Fruit fly (Drosophila melanogaster) whole organism, prepupa: Measurements from ENCODE around the gene bab1.

Source experiments
- Blimp-1 ChIP-seq: fragments of 200-800 bp; sonication (Bioruptor generic); optimal IDR thresholded peaks from 3 replicates; lab custom pipeline; 2017; ENCODE audit warnings: missing biosample characterization, missing genetic modification characterization, mild to moderate bottlenecking, moderate library complexity, missing genetic modification reagents
- CG10669 ChIP-seq: fragments of 200-800 bp; sonication (Bioruptor generic); optimal IDR thresholded peaks from 3 replicates; lab custom pipeline; 2018; ENCODE audit warnings: missing biosample characterization, mild to moderate bottlenecking, missing genetic modification characterization, moderate library complexity
- CG11294 ChIP-seq: fragments of 200-800 bp; sonication (Bioruptor generic); IDR thresholded peaks from 2 replicates; pipeline ENCODE4 v1.3.6; 2022; ENCODE audit warnings: missing biosample characterization, missing genetic modification characterization
- CG11762 ChIP-seq: fragments of 200-800 bp; sonication (Bioruptor generic); optimal IDR thresholded peaks from 3 replicates; lab custom pipeline; 2016; ENCODE audit warnings: missing biosample characterization, missing genetic modification characterization; ENCODE audit not compliant: insufficient read depth
- CG11902 ChIP-seq: fragments of 200-800 bp; sonication (Bioruptor generic); optimal IDR thresholded peaks from 3 replicates; lab custom pipeline; 2016; ENCODE audit warnings: missing biosample characterization, missing genetic modification characterization
- CG1621 ChIP-seq: fragments of 200-800 bp; sonication (Bioruptor generic); optimal IDR thresholded peaks from 3 replicates; lab custom pipeline; 2018; ENCODE audit warnings: missing biosample characterization, mild to moderate bottlenecking, missing genetic modification characterization
- CG16779 ChIP-seq: fragments of 200-800 bp; sonication (Bioruptor generic); optimal IDR thresholded peaks from 3 replicates; lab custom pipeline; 2017; ENCODE audit warnings: missing biosample characterization, mild to moderate bottlenecking, missing genetic modification characterization
- CG31627 ChIP-seq: fragments of 200-800 bp; sonication (Bioruptor generic); optimal IDR thresholded peaks from 3 replicates; lab custom pipeline; 2016; ENCODE audit warnings: missing biosample characterization, missing genetic modification characterization
- CG3919 ChIP-seq: fragments of 200-800 bp; sonication (Bioruptor generic); optimal IDR thresholded peaks from 3 replicates; lab custom pipeline; 2016; ENCODE audit warnings: missing biosample characterization, missing genetic modification characterization
- CG4318 ChIP-seq: fragments of 200-800 bp; sonication (Bioruptor generic); optimal IDR thresholded peaks from 3 replicates; lab custom pipeline; 2017; ENCODE audit warnings: missing biosample characterization, mild to moderate bottlenecking, missing genetic modification characterization
- CG6276 ChIP-seq: fragments of 200-800 bp; sonication (Bioruptor generic); optimal IDR thresholded peaks from 2 replicates; lab custom pipeline; 2017; ENCODE audit warnings: missing biosample characterization, mild to moderate bottlenecking, missing genetic modification characterization
- CG6792 ChIP-seq: fragments of 200-800 bp; sonication (Bioruptor generic); optimal IDR thresholded peaks from 3 replicates; lab custom pipeline; 2016; ENCODE audit warnings: missing biosample characterization, missing genetic modification characterization
- CG6808 ChIP-seq: fragments of 200-800 bp; sonication (Bioruptor generic); optimal IDR thresholded peaks from 3 replicates; lab custom pipeline; 2017; ENCODE audit warnings: missing biosample characterization, missing genetic modification characterization, mild to moderate bottlenecking, moderate library complexity, missing genetic modification reagents
- CG7368 ChIP-seq: fragments of 200-800 bp; sonication (Bioruptor generic); optimal IDR thresholded peaks from 3 replicates; lab custom pipeline; 2016; ENCODE audit warnings: missing biosample characterization, missing genetic modification characterization
- CG8119 ChIP-seq: fragments of 200-800 bp; sonication (Bioruptor generic); IDR thresholded peaks from 3 replicates; pipeline ENCODE4 v1.3.6; 2022; ENCODE audit warnings: missing biosample characterization, missing genetic modification characterization
- CG8319 ChIP-seq: fragments of 200-800 bp; sonication (Bioruptor generic); optimal IDR thresholded peaks from 3 replicates; lab custom pipeline; 2016; ENCODE audit warnings: missing biosample characterization, missing genetic modification characterization
- CG8632 ChIP-seq: fragments of 200-800 bp; sonication (Bioruptor generic); optimal IDR thresholded peaks from 3 replicates; lab custom pipeline; 2016; ENCODE audit warnings: missing biosample characterization, missing genetic modification characterization
- CG9139 ChIP-seq: fragments of 200-800 bp; sonication (Bioruptor generic); optimal IDR thresholded peaks from 3 replicates; lab custom pipeline; 2017; ENCODE audit warnings: missing biosample characterization, mild to moderate bottlenecking, missing genetic modification characterization
- Eip75B ChIP-seq: fragments of 200-800 bp; sonication (Bioruptor generic); optimal IDR thresholded peaks from 3 replicates; lab custom pipeline; 2016; ENCODE audit warnings: missing biosample characterization, missing genetic modification characterization
- Eip78C ChIP-seq: fragments of 200-800 bp; sonication (Bioruptor generic); peaks from one replicate; lab custom pipeline; 2016; ENCODE audit warnings: missing biosample characterization, missing genetic modification characterization
- Eip93F ChIP-seq: fragments of 200-800 bp; sonication (Bioruptor generic); optimal IDR thresholded peaks from 2 replicates; lab custom pipeline; 2016; ENCODE audit warnings: missing biosample characterization, mild to moderate bottlenecking, missing genetic modification characterization
- Ets96B ChIP-seq: fragments of 200-800 bp; optimal IDR thresholded peaks from 2 replicates; lab custom pipeline; 2019; ENCODE audit warnings: missing biosample characterization, mild to moderate bottlenecking, missing genetic modification characterization, moderate library complexity
- Gug ChIP-seq: fragments of 200-800 bp; sonication (Bioruptor generic); IDR thresholded peaks from 2 replicates; pipeline ENCODE4 v1.3.6; 2022; ENCODE audit warnings: missing biosample characterization, missing genetic modification characterization
- Hr38 ChIP-seq: sonication (Bioruptor generic); optimal IDR thresholded peaks from 2 replicates; lab custom pipeline; 2016; ENCODE audit warnings: missing biosample characterization, missing genetic modification characterization
- Hr39 ChIP-seq: fragments of 200-800 bp; sonication (Bioruptor generic); optimal IDR thresholded peaks from 2 replicates; lab custom pipeline; 2016; ENCODE audit warnings: missing biosample characterization, missing genetic modification characterization
- Lpt ChIP-seq: fragments of 200-800 bp; sonication (Bioruptor generic); optimal IDR thresholded peaks from 3 replicates; lab custom pipeline; 2016; ENCODE audit warnings: missing biosample characterization, missing genetic modification characterization
- OdsH ChIP-seq: fragments of 200-800 bp; sonication (Bioruptor generic); optimal IDR thresholded peaks from 3 replicates; lab custom pipeline; 2016; ENCODE audit warnings: missing biosample characterization, missing genetic modification characterization
- Smox ChIP-seq: fragments of 200-800 bp; sonication (Bioruptor generic); optimal IDR thresholded peaks from 3 replicates; lab custom pipeline; 2016; ENCODE audit warnings: missing biosample characterization, missing genetic modification characterization
- Sox102F ChIP-seq: fragments of 200-800 bp; sonication (Bioruptor generic); optimal IDR thresholded peaks from 2 replicates; lab custom pipeline; 2016; ENCODE audit warnings: missing biosample characterization, mild to moderate bottlenecking, missing genetic modification characterization
- Sox14 ChIP-seq: fragments of 200-800 bp; sonication (Bioruptor generic); optimal IDR thresholded peaks from 3 replicates; lab custom pipeline; 2016; ENCODE audit warnings: missing biosample characterization, missing genetic modification characterization
- Sox15 ChIP-seq: fragments of 200-800 bp; sonication (Bioruptor generic); optimal IDR thresholded peaks from 3 replicates; lab custom pipeline; 2016; ENCODE audit warnings: missing biosample characterization, missing genetic modification characterization
- achi ChIP-seq: fragments of 200-800 bp; sonication (Bioruptor generic); optimal IDR thresholded peaks from 3 replicates; lab custom pipeline; 2016; ENCODE audit warnings: missing biosample characterization, missing genetic modification characterization
- acj6 ChIP-seq: fragments of 200-800 bp; sonication (Bioruptor generic); optimal IDR thresholded peaks from 3 replicates; lab custom pipeline; 2016; ENCODE audit warnings: missing biosample characterization, missing genetic modification characterization
- cyc ChIP-seq: fragments of 200-800 bp; sonication (Bioruptor generic); optimal IDR thresholded peaks from 3 replicates; lab custom pipeline; 2016; ENCODE audit warnings: missing biosample characterization, missing genetic modification characterization
- dsx ChIP-seq: fragments of 200-800 bp; optimal IDR thresholded peaks from 3 replicates; lab custom pipeline; 2019; ENCODE audit warnings: missing biosample characterization, mild to moderate bottlenecking, missing genetic modification characterization, moderate library complexity; ENCODE audit not compliant: poor library complexity, severe bottlenecking
- eg ChIP-seq: fragments of 200-800 bp; sonication (Bioruptor generic); IDR thresholded peaks from 3 replicates; pipeline ENCODE4 v1.3.6; 2022; ENCODE audit warnings: missing biosample characterization, missing genetic modification characterization
- fd59A ChIP-seq: fragments of 200-800 bp; sonication (Bioruptor generic); optimal IDR thresholded peaks from 2 replicates; lab custom pipeline; 2017; ENCODE audit warnings: missing biosample characterization, mild to moderate bottlenecking, missing genetic modification characterization, missing genetic modification reagents
- fd85E ChIP-seq: fragments of 200-800 bp; sonication (Bioruptor generic); optimal IDR thresholded peaks from 3 replicates; lab custom pipeline; 2016; ENCODE audit warnings: missing biosample characterization, missing genetic modification characterization
- lz ChIP-seq: fragments of 200-800 bp; sonication (Bioruptor generic); optimal IDR thresholded peaks from 3 replicates; lab custom pipeline; 2016; ENCODE audit warnings: missing biosample characterization, missing genetic modification characterization
- net ChIP-seq: fragments of 200-800 bp; sonication (Bioruptor generic); optimal IDR thresholded peaks from 3 replicates; lab custom pipeline; 2016; ENCODE audit warnings: missing biosample characterization, missing genetic modification characterization
- pdm3 ChIP-seq: fragments of 200-800 bp; sonication (Bioruptor generic); optimal IDR thresholded peaks from 3 replicates; lab custom pipeline; 2016; ENCODE audit warnings: missing biosample characterization, missing genetic modification characterization
- salr ChIP-seq, 2 experiments: fragments of 200-800 bp; sonication (Bioruptor generic); optimal IDR thresholded peaks; 3 replicates each; lab custom pipeline; 2016 to 2018; ENCODE audit warnings: missing biosample characterization in 2 of 2, missing genetic modification characterization in 2 of 2, mild to moderate bottlenecking in 1 of 2
- spab ChIP-seq: fragments of 200-800 bp; sonication (Bioruptor generic); optimal IDR thresholded peaks from 2 replicates; lab custom pipeline; 2017; ENCODE audit warnings: missing biosample characterization, mild to moderate bottlenecking, missing genetic modification characterization, missing genetic modification reagents
- ss ChIP-seq, 2 experiments: fragments of 200-800 bp; sonication (Bioruptor generic); optimal IDR thresholded peaks; 2 replicates in 1 of 2; 3 replicates in 1 of 2; lab custom pipeline; 2017 to 2018; ENCODE audit warnings: mild to moderate bottlenecking in 2 of 2, missing biosample characterization in 2 of 2, missing genetic modification characterization in 2 of 2, moderate library complexity in 1 of 2
- svp ChIP-seq: fragments of 200-800 bp; sonication (Bioruptor generic); peaks from one replicate; lab custom pipeline; 2016; ENCODE audit warnings: missing biosample characterization, missing genetic modification characterization
- topi ChIP-seq: fragments of 200-800 bp; sonication (Bioruptor generic); optimal IDR thresholded peaks from 3 replicates; lab custom pipeline; 2016; ENCODE audit warnings: missing biosample characterization, missing genetic modification characterization

The bab1 gene

dm6 chr3L:1096944-1097911, 3.7 kb downstream of the bab1 start (continued):
- TF ChIP-seq Sox14 (peak; percentile 69), CG11902 (GFP tag; lab: Kevin White, UChicago) (peak; percentile 66), net (GFP tag; lab: Kevin White, UChicago) (peak; percentile 46), eg (GFP tag; lab: Robert Waterston, UW) (peak; percentile 47; the same call in 1 of the 3 replicates), CG4318 (GFP tag; lab: Kevin White, UChicago) (no peak), CG7368 (GFP tag; lab: Kevin White, UChicago) (peak; percentile 61), Hr39 (GFP tag; lab: Kevin White, UChicago) (peak; percentile 88), Sox15 (peak; percentile 34), Gug (GFP tag; lab: Robert Waterston, UW) (no peak), CG10669 (GFP tag; lab: Kevin White, UChicago) (peak; percentile 69), CG6808 (peak; percentile 38)

dm6 chr3L:1095957-1096554, 4.8 kb downstream of the bab1 start:
- TF ChIP-seq fd59A (GFP tag; lab: Kevin White, UChicago) (no peak), achi (GFP tag; lab: Kevin White, UChicago) (no peak), Ets96B (tag; lab: Kevin White, UChicago) (no peak), salr (GFP tag; optimal IDR thresholded peaks at IDR 0.05; lab: Kevin White, UChicago) (no peak), Eip78C (GFP tag; lab: Kevin White, UChicago) (peak; percentile 15), lz (no peak), CG3919 (GFP tag; lab: Kevin White, UChicago) (no peak), CG11294 (GFP tag; lab: Robert Waterston, UW) (no peak), CG11902 (GFP tag; lab: Kevin White, UChicago) (no peak), OdsH (no peak), CG1621 (tag; lab: Kevin White, UChicago) (no peak), cyc (no peak), topi (no peak), svp (GFP tag; lab: Kevin White, UChicago) (no peak), CG9139 (GFP tag; lab: Kevin White, UChicago) (no peak), Smox (GFP tag; lab: Kevin White, UChicago) (no peak), Eip93F (GFP tag; lab: Kevin White, UChicago) (no peak), Gug (GFP tag; lab: Robert Waterston, UW) (no peak), CG8319 (GFP tag; lab: Kevin White, UChicago) (no peak), Blimp-1 (GFP tag; lab: Kevin White, UChicago) (peak; percentile 95), CG16779 (no peak), CG7368 (GFP tag; lab: Kevin White, UChicago) (no peak), Lpt (GFP tag; lab: Kevin White, UChicago) (no peak), Sox102F (GFP tag; lab: Kevin White, UChicago) (no peak), fd85E (GFP tag; lab: Kevin White, UChicago) (no peak), net (GFP tag; lab: Kevin White, UChicago) (no peak), Hr39 (GFP tag; lab: Kevin White, UChicago) (no peak), acj6 (GFP tag; lab: Kevin White, UChicago) (no peak), pdm3 (GFP tag; lab: Kevin White, UChicago) (no peak), CG31627 (no peak), CG11762 (GFP tag; lab: Kevin White, UChicago) (no peak), Hr38 (GFP tag; lab: Kevin White, UChicago) (no peak), dsx (GFP tag; lab: Kevin White, UChicago) (peak; percentile 39), Eip75B (GFP tag; lab: Kevin White, UChicago) (no peak), CG6792 (no peak), CG8119 (no peak), CG6276 (GFP tag; lab: Kevin White, UChicago) (no peak), ss (GFP tag; optimal IDR thresholded peaks at IDR 0.05; lab: Kevin White, UChicago) (peak in 1 of 2 experiments; percentile 68), Sox15 (no peak), CG8632 (GFP tag; lab: Kevin White, UChicago) (no peak), spab (GFP tag; lab: Kevin White, UChicago) (no peak), CG10669 (GFP tag; lab: Kevin White, UChicago) (no peak)
